In the genomic region with DNA sequence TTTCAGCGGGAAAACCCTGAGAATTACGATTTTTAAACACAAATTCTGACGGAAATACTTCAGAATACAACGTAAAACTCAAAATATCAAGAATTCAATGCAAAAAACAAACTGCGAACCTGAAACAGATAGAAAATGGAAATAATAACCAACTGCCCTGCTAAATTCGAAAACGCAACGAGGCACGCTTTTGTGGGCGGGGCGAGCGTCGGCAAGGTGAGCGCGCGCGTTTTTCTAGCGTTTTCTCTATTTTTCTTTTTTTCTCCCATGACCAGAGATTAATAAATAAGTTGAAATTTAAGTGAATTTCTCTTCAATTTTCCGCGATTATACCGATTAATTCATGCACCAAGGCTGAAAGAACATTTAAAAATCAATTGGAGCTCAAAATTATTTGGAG, we compare ENCODE assay signal across 6 worm cellular contexts.
A peak's percentile ranks its signal among the peaks of the same experiment; 100 is the strongest.
TF ChIP-seq lines count a peak whose summit lies in the region.

Gene uaf-2, minus strand, starts transcription at position 183 of the 400 bp plus-strand sequence.

TF ChIP-seq in whole organism, L1 larva, 84 proteins besides CTCF, POLR2A, EP300 and RAD21 (continued from another document and continues in another):
- TF ChIP-seq C16A3.4 (tag; optimal IDR thresholded peaks at IDR 0.05; lab: Kevin White, UChicago) = peak; percentile 33
- peak; percentile 46 for TF ChIP-seq nhr-71 (tag; optimal IDR thresholded peaks at IDR 0.05; lab: Kevin White, UChicago)
- peak; percentile 41 for TF ChIP-seq nhr-47 (tag; optimal IDR thresholded peaks at IDR 0.05; lab: Kevin White, UChicago)
- no peak for TF ChIP-seq unc-30 (tag; optimal IDR thresholded peaks at IDR 0.05; lab: Kevin White, UChicago)
- TF ChIP-seq nhr-19 (GFP tag; conservative IDR thresholded peaks at IDR 0.05; lab: Robert Waterston, UW) = 0 out of 2 replicates have a peak, but pooled peaks have one; percentile 23
- peak in 1 of 2 experiments; percentile 17 for TF ChIP-seq mdl-1 (tag; optimal IDR thresholded peaks at IDR 0.05; lab: Kevin White, UChicago)
- TF ChIP-seq lin-35 (GFP tag; optimal IDR thresholded peaks at IDR 0.05; lab: Kevin White, UChicago) = peak; percentile 17 to 51
- TF ChIP-seq snu-23 (GFP tag; optimal IDR thresholded peaks at IDR 0.05; lab: Kevin White, UChicago) = peak; percentile 51
- no peak for TF ChIP-seq nhr-77 (tag; optimal IDR thresholded peaks at IDR 0.05; lab: Kevin White, UChicago)
- no peak for TF ChIP-seq hpl-2 (GFP tag; optimal IDR thresholded peaks at IDR 0.05; lab: Kevin White, UChicago)
- TF ChIP-seq ceh-82 (tag; optimal IDR thresholded peaks at IDR 0.05; lab: Kevin White, UChicago) = peak in 2 of 3 experiments; percentile 16 to 43
- TF ChIP-seq mab-9 (GFP tag; IDR thresholded peaks at IDR 0.05; lab: Robert Waterston, UW) = no peak
- TF ChIP-seq zag-1 (tag; optimal IDR thresholded peaks at IDR 0.05; lab: Kevin White, UChicago) = no peak
- peak; percentile 18 for TF ChIP-seq mep-1 (tag; optimal IDR thresholded peaks at IDR 0.05; lab: Kevin White, UChicago)
- peak; percentile 7 for TF ChIP-seq lin-15B (tag; optimal IDR thresholded peaks at IDR 0.05; lab: Kevin White, UChicago)
- peak; percentile 6 for TF ChIP-seq F16B12.6 (tag; optimal IDR thresholded peaks at IDR 0.05; lab: Kevin White, UChicago)
- TF ChIP-seq ceh-8 (GFP tag; optimal IDR thresholded peaks at IDR 0.05; lab: Kevin White, UChicago) = no peak
- no peak for TF ChIP-seq Y116A8C.19 (tag; optimal IDR thresholded peaks at IDR 0.05; lab: Kevin White, UChicago; ENCODE audit: borderline replicate concordance)
- TF ChIP-seq dpl-1 (GFP tag; optimal IDR thresholded peaks at IDR 0.05; lab: Kevin White, UChicago) = peak; percentile 14 to 48 (median 30)
- no peak for TF ChIP-seq ama-1 (optimal IDR thresholded peaks at IDR 0.05; lab: Kevin White, UChicago)

TF ChIP-seq in whole organism, L2 larva, 48 proteins besides CTCF, POLR2A, EP300 and RAD21 (continued from another document):
- TF ChIP-seq peb-1 (tag; optimal IDR thresholded peaks at IDR 0.05; lab: Kevin White, UChicago) (no peak), sma-9 (GFP tag; optimal IDR thresholded peaks at IDR 0.05; lab: Kevin White, UChicago) (no peak), sma-9 (tag; optimal IDR thresholded peaks at IDR 0.05; lab: Kevin White, UChicago) (no peak), C34F6.9 (tag; optimal IDR thresholded peaks at IDR 0.05; lab: Kevin White, UChicago) (peak; percentile 22), aly-2 (tag; optimal IDR thresholded peaks at IDR 0.05; lab: Kevin White, UChicago) (no peak), gmeb-1 (tag; optimal IDR thresholded peaks at IDR 0.05; lab: Kevin White, UChicago) (peak; percentile 10), ztf-4 (tag; optimal IDR thresholded peaks at IDR 0.05; lab: Kevin White, UChicago) (no peak), unc-55 (GFP tag; optimal IDR thresholded peaks at IDR 0.05; lab: Kevin White, UChicago) (peak; percentile 54)
TF ChIP-seq in whole organism, L2 larva: peak in this region for 6.

TF ChIP-seq in whole organism, L3 larva, 47 proteins besides CTCF, POLR2A, EP300 and RAD21 (continued from another document):
- TF ChIP-seq nhr-23 (tag; optimal IDR thresholded peaks at IDR 0.05; lab: Kevin White, UChicago) = peak; percentile 52
- TF ChIP-seq lin-15B (tag; optimal IDR thresholded peaks at IDR 0.05; lab: Kevin White, UChicago) = peak; percentile 3
- TF ChIP-seq nhr-77 (tag; optimal IDR thresholded peaks at IDR 0.05; lab: Kevin White, UChicago) = no peak

TF ChIP-seq in whole organism, L4 larva, 104 proteins besides CTCF, POLR2A, EP300 and RAD21 (continued from another document and continues in another):
- no peak for TF ChIP-seq Y105C5A.15 (GFP tag; IDR thresholded peaks at IDR 0.05; lab: Robert Waterston, UW)
- TF ChIP-seq F10B5.3 (tag; optimal IDR thresholded peaks at IDR 0.05; lab: Kevin White, UChicago) = no peak
- no peak for TF ChIP-seq aha-1 (tag; lab: Kevin White, UChicago)
- no peak for TF ChIP-seq tra-1 (GFP tag; IDR thresholded peaks at IDR 0.05; lab: Robert Waterston, UW)
- TF ChIP-seq nhr-48 (tag; optimal IDR thresholded peaks at IDR 0.05; lab: Kevin White, UChicago) = no peak
- TF ChIP-seq nhr-10 (tag; optimal IDR thresholded peaks at IDR 0.05; lab: Kevin White, UChicago) = no peak
- no peak for TF ChIP-seq daf-16 (GFP tag; optimal IDR thresholded peaks at IDR 0.05; lab: Kevin White, UChicago)
- peak; percentile 20 for TF ChIP-seq daf-16 (tag; optimal IDR thresholded peaks at IDR 0.05; lab: Kevin White, UChicago)
- no peak for TF ChIP-seq zfp-3 (GFP tag; conservative IDR thresholded peaks at IDR 0.05; lab: Robert Waterston, UW)
- TF ChIP-seq snpc-4 (tag; optimal IDR thresholded peaks at IDR 0.05; lab: Kevin White, UChicago) = no peak
- TF ChIP-seq daf-12 (tag; optimal IDR thresholded peaks at IDR 0.05; lab: Kevin White, UChicago) = no peak
- TF ChIP-seq pha-4 (GFP tag; IDR thresholded peaks at IDR 0.05; lab: Robert Waterston, UW) = peak; percentile 19; the same call in 1 of the 2 replicates
- no peak for TF ChIP-seq pha-4 (tag; optimal IDR thresholded peaks at IDR 0.05; lab: Kevin White, UChicago)
- no peak for TF ChIP-seq madf-9 (GFP tag; conservative IDR thresholded peaks at IDR 0.05; lab: Robert Waterston, UW)
- TF ChIP-seq hif-1 (tag; optimal IDR thresholded peaks at IDR 0.05; lab: Kevin White, UChicago) = peak in 1 of 2 experiments; percentile 19
- no peak for TF ChIP-seq madf-5 (GFP tag; IDR thresholded peaks at IDR 0.05; lab: Robert Waterston, UW)
- no peak for TF ChIP-seq ceh-44 (GFP tag; IDR thresholded peaks at IDR 0.05; lab: Robert Waterston, UW)
- TF ChIP-seq dpl-1 (GFP tag; optimal IDR thresholded peaks at IDR 0.05; lab: Kevin White, UChicago) = peak; percentile 44
- no peak for TF ChIP-seq duxl-1 (tag; optimal IDR thresholded peaks at IDR 0.05; lab: Kevin White, UChicago; ENCODE audit: poor library complexity)
- TF ChIP-seq hlh-11 (tag; optimal IDR thresholded peaks at IDR 0.05; lab: Kevin White, UChicago) = no peak
- TF ChIP-seq mes-2 (tag; optimal IDR thresholded peaks at IDR 0.05; lab: Kevin White, UChicago; ENCODE audit: poor library complexity, severe bottlenecking) = peak; percentile 82
- TF ChIP-seq ctbp-1 (GFP tag; IDR thresholded peaks at IDR 0.05; lab: Robert Waterston, UW) = no peak
- peak; percentile 36 for TF ChIP-seq snpc-1.2 (GFP tag; IDR thresholded peaks at IDR 0.05; lab: Robert Waterston, UW)
- TF ChIP-seq dve-1 (tag; optimal IDR thresholded peaks at IDR 0.05; lab: Kevin White, UChicago; ENCODE audit: insufficient read depth) = peak; percentile 19
- no peak for TF ChIP-seq zfp-2 (tag; optimal IDR thresholded peaks at IDR 0.05; lab: Kevin White, UChicago)
- TF ChIP-seq lsy-2 (tag; optimal IDR thresholded peaks at IDR 0.05; lab: Kevin White, UChicago) = no peak
- no peak for TF ChIP-seq Y75B8A.6 (GFP tag; IDR thresholded peaks at IDR 0.05; lab: Robert Waterston, UW)
- TF ChIP-seq nhr-41 (GFP tag; IDR thresholded peaks at IDR 0.05; lab: Robert Waterston, UW) = no peak
- no peak for TF ChIP-seq lin-13 (GFP tag; optimal IDR thresholded peaks at IDR 0.05; lab: Kevin White, UChicago)
- TF ChIP-seq fkh-10 (GFP tag; optimal IDR thresholded peaks at IDR 0.05; lab: Kevin White, UChicago) = no peak
- no peak for TF ChIP-seq mxl-2 (GFP tag; conservative IDR thresholded peaks at IDR 0.05; lab: Robert Waterston, UW)
- peak; percentile 65 for TF ChIP-seq mep-1 (tag; optimal IDR thresholded peaks at IDR 0.05; lab: Kevin White, UChicago)
- TF ChIP-seq ceh-82 (tag; optimal IDR thresholded peaks at IDR 0.05; lab: Kevin White, UChicago) = no peak
- no peak for TF ChIP-seq daf-19 (GFP tag; conservative IDR thresholded peaks at IDR 0.05; lab: Robert Waterston, UW)

TF ChIP-seq in whole organism, late embryonic, 69 proteins besides CTCF, POLR2A, EP300 and RAD21 (continued from another document):
- TF ChIP-seq ceh-14 (tag; optimal IDR thresholded peaks at IDR 0.05; lab: Kevin White, UChicago) (no peak), ceh-9 (tag; optimal IDR thresholded peaks at IDR 0.05; lab: Kevin White, UChicago) (no peak), fax-1 (tag; optimal IDR thresholded peaks at IDR 0.05; lab: Kevin White, UChicago) (no peak), che-1 (tag; optimal IDR thresholded peaks at IDR 0.05; lab: Kevin White, UChicago) (no peak), ztf-16 (tag; optimal IDR thresholded peaks at IDR 0.05; lab: Kevin White, UChicago) (no peak)

TF ChIP-seq in whole organism, young adult, 124 proteins besides CTCF, POLR2A, EP300 and RAD21 (continued from another document):
- TF ChIP-seq snpc-4 (GFP tag; optimal IDR thresholded peaks at IDR 0.05; lab: Kevin White, UChicago) (no peak), snpc-4 (tag; optimal IDR thresholded peaks at IDR 0.05; lab: Kevin White, UChicago) (peak in 3 of 4 experiments; percentile 14 to 45 (median 24)), unc-130 (GFP tag; optimal IDR thresholded peaks at IDR 0.05; lab: Kevin White, UChicago) (no peak), tbx-9 (tag; optimal IDR thresholded peaks at IDR 0.05; lab: Kevin White, UChicago; ENCODE audit: borderline replicate concordance) (no peak), sea-2 (GFP tag; IDR thresholded peaks at IDR 0.05; lab: Robert Waterston, UW) (no peak), B0019.2 (GFP tag; conservative IDR thresholded peaks at IDR 0.05; lab: Robert Waterston, UW) (no peak)
